Worm (Caenorhabditis elegans) whole organism, young adult: ENCODE results near the gene Y41C4A.22.
A peak's percentile ranks its signal among the peaks of the same experiment; 100 is the strongest.

Source experiments
- C06A6.2 ChIP-seq: fragments of 200-800 bp; sonication (Bioruptor generic); conservative IDR thresholded peaks from 2 replicates; pipeline ENCODE4 v1.3.6; 2022; ENCODE audit warnings: missing genetic modification characterization, missing compliant biosample characterization
- F22D6.2 ChIP-seq: sonication (generic microtip); optimal IDR thresholded peaks from 2 replicates; lab custom pipeline; 2016; ENCODE audit warnings: mild to moderate bottlenecking, missing genetic modification characterization, missing compliant biosample characterization
- F33H1.4 ChIP-seq: fragments of 200-800 bp; sonication (Bioruptor generic); IDR thresholded peaks from 2 replicates; pipeline ENCODE4 v1.3.6; 2022; ENCODE audit warnings: missing genetic modification reagents, missing genetic modification characterization, missing compliant biosample characterization
- F52B5.7 ChIP-seq: sonication (generic microtip); optimal IDR thresholded peaks from 2 replicates; lab custom pipeline; 2016; ENCODE audit warnings: mild to moderate bottlenecking, missing genetic modification characterization, missing compliant biosample characterization
- F57A8.1 ChIP-seq: fragments of 200-800 bp; sonication (Bioruptor generic); optimal IDR thresholded peaks from 2 replicates; lab custom pipeline; 2018; ENCODE audit warnings: mild to moderate bottlenecking, missing genetic modification characterization, moderate library complexity, missing compliant biosample characterization
- T07F8.4 ChIP-seq: sonication (generic microtip); optimal IDR thresholded peaks from 2 replicates; lab custom pipeline; 2016; ENCODE audit warnings: mild to moderate bottlenecking, missing genetic modification characterization, moderate library complexity, missing compliant biosample characterization
- T26A5.8 ChIP-seq: sonication (generic microtip); optimal IDR thresholded peaks from 2 replicates; lab custom pipeline; 2016; ENCODE audit warnings: missing genetic modification characterization, missing compliant biosample characterization
- Y67H2A.10 ChIP-seq: fragments of 200-800 bp; sonication (Bioruptor generic); conservative IDR thresholded peaks from 2 replicates; pipeline ENCODE4 v1.3.6; 2022; ENCODE audit warnings: missing genetic modification reagents, missing genetic modification characterization, missing compliant biosample characterization
- atf-7 ChIP-seq: sonication (generic microtip); optimal IDR thresholded peaks from 2 replicates; lab custom pipeline; 2017; ENCODE audit warnings: mild to moderate bottlenecking, missing genetic modification characterization, missing compliant biosample characterization
- attf-3 ChIP-seq: fragments of 200-800 bp; sonication (Bioruptor generic); conservative IDR thresholded peaks from 2 replicates; pipeline ENCODE4 v1.3.6; 2022; ENCODE audit warnings: missing genetic modification reagents, missing genetic modification characterization, missing compliant biosample characterization
- attf-6 ChIP-seq: fragments of 200-800 bp; sonication (Bioruptor generic); IDR thresholded peaks from 2 replicates; pipeline ENCODE4 v1.3.6; 2022; ENCODE audit warnings: missing genetic modification reagents, missing genetic modification characterization, missing compliant biosample characterization
- cebp-1 ChIP-seq, 2 experiments: fragments of 200-800 bp in 1 of 2; sonication (Bioruptor generic) in 1 of 2; sonication (generic microtip) in 1 of 2; IDR thresholded peaks in 1 of 2; optimal IDR thresholded peaks in 1 of 2; 2 replicates each; pipeline versions ENCODE4 v1.3.6 to Lab custom; 2017 to 2022; ENCODE audit warnings: missing compliant biosample characterization in 2 of 2, missing genetic modification characterization in 2 of 2, mild to moderate bottlenecking in 1 of 2, missing genetic modification reagents in 1 of 2, moderate library complexity in 1 of 2
- ceh-100 ChIP-seq: fragments of 200-800 bp; sonication (Bioruptor generic); IDR thresholded peaks from 2 replicates; pipeline ENCODE4 v1.3.6; 2022; ENCODE audit warnings: missing genetic modification reagents, missing genetic modification characterization, missing compliant biosample characterization
- ceh-40 ChIP-seq: fragments of 200-800 bp; sonication (Bioruptor generic); IDR thresholded peaks from 2 replicates; pipeline ENCODE4 v1.3.6; 2022; ENCODE audit warnings: missing genetic modification characterization, missing compliant biosample characterization
- egl-18 ChIP-seq: fragments of 200-800 bp; sonication (Bioruptor generic); IDR thresholded peaks from 2 replicates; pipeline ENCODE4 v1.3.6; 2022; ENCODE audit warnings: missing genetic modification reagents, missing genetic modification characterization, missing compliant biosample characterization
- egrh-3 ChIP-seq: fragments of 200-800 bp; sonication (Bioruptor generic); IDR thresholded peaks from 2 replicates; pipeline ENCODE4 v1.3.6; 2022; ENCODE audit warnings: missing genetic modification reagents, missing genetic modification characterization, missing compliant biosample characterization
- ets-4 ChIP-seq: fragments of 200-800 bp; sonication (Bioruptor generic); optimal IDR thresholded peaks from 2 replicates; lab custom pipeline; 2018; ENCODE audit warnings: mild to moderate bottlenecking, missing genetic modification characterization, missing compliant biosample characterization
- hlh-26 ChIP-seq: fragments of 200-800 bp; sonication (Bioruptor generic); conservative IDR thresholded peaks from 2 replicates; pipeline ENCODE4 v1.3.6; 2022; ENCODE audit warnings: missing genetic modification reagents, missing genetic modification characterization, missing compliant biosample characterization
- hmg-1.2 ChIP-seq: fragments of 200-800 bp; sonication (Bioruptor generic); IDR thresholded peaks from 2 replicates; pipeline ENCODE4 v1.3.6; 2022; ENCODE audit warnings: missing genetic modification reagents, missing genetic modification characterization, missing compliant biosample characterization
- hrde-1 ChIP-seq: sonication (generic microtip); optimal IDR thresholded peaks from 2 replicates; lab custom pipeline; 2016; ENCODE audit warnings: missing genetic modification characterization, mild to moderate bottlenecking, missing compliant biosample characterization, moderate library complexity, missing genotype, missing genetic modification reagents, borderline replicate concordance
- lag-1 ChIP-seq: fragments of 200-800 bp; sonication (Bioruptor generic); IDR thresholded peaks from 2 replicates; pipeline ENCODE4 v1.3.6; 2022; ENCODE audit warnings: missing genetic modification reagents, missing genetic modification characterization, missing compliant biosample characterization
- let-526 ChIP-seq: fragments of 200-800 bp; sonication (Bioruptor generic); IDR thresholded peaks from 2 replicates; pipeline ENCODE4 v1.3.6; 2022; ENCODE audit warnings: missing genetic modification reagents, missing genetic modification characterization, missing compliant biosample characterization
- let-607 ChIP-seq, 2 experiments: fragments of 200-800 bp in 1 of 2; sonication (Bioruptor generic) in 1 of 2; sonication (generic microtip) in 1 of 2; optimal IDR thresholded peaks; 2 replicates each; lab custom pipeline; 2016 to 2018; ENCODE audit warnings: mild to moderate bottlenecking in 2 of 2, missing compliant biosample characterization in 2 of 2, missing genetic modification characterization in 2 of 2, moderate library complexity in 2 of 2, missing genotype in 1 of 2
- lin-26 ChIP-seq: fragments of 200-800 bp; sonication (Bioruptor generic); IDR thresholded peaks from 2 replicates; pipeline ENCODE4 v1.3.6; 2022; ENCODE audit warnings: missing genetic modification reagents, missing genetic modification characterization, missing compliant biosample characterization
- lsl-1 ChIP-seq: fragments of 200-800 bp; sonication (Bioruptor generic); optimal IDR thresholded peaks from 2 replicates; lab custom pipeline; 2018; ENCODE audit warnings: mild to moderate bottlenecking, missing genetic modification characterization, moderate library complexity, missing compliant biosample characterization
- lsy-27 ChIP-seq: sonication (generic microtip); optimal IDR thresholded peaks from 2 replicates; lab custom pipeline; 2017; ENCODE audit warnings: missing genetic modification characterization, mild to moderate bottlenecking, missing compliant biosample characterization, antibody characterized with exemption, missing genotype, borderline replicate concordance; ENCODE audit not compliant: insufficient read depth
- mxl-1 ChIP-seq: sonication (generic microtip); optimal IDR thresholded peaks from 2 replicates; lab custom pipeline; 2016; ENCODE audit warnings: missing genetic modification characterization, missing compliant biosample characterization
- nfyb-1 ChIP-seq: fragments of 200-800 bp; sonication (Bioruptor generic); IDR thresholded peaks from 2 replicates; pipeline ENCODE4 v1.3.6; 2022; ENCODE audit warnings: missing genetic modification reagents, missing genetic modification characterization, missing compliant biosample characterization
- nhr-179 ChIP-seq: sonication (generic microtip); optimal IDR thresholded peaks from 2 replicates; lab custom pipeline; 2016; ENCODE audit warnings: mild to moderate bottlenecking, missing genetic modification characterization, missing compliant biosample characterization
- nhr-27 ChIP-seq: fragments of 200-800 bp; sonication (Bioruptor generic); optimal IDR thresholded peaks from 2 replicates; lab custom pipeline; 2018; ENCODE audit warnings: mild to moderate bottlenecking, missing genetic modification characterization, moderate library complexity, missing compliant biosample characterization
- nhr-80 ChIP-seq: sonication (generic microtip); optimal IDR thresholded peaks from 2 replicates; lab custom pipeline; 2016; ENCODE audit warnings: missing genetic modification characterization, missing compliant biosample characterization
- repo-1 ChIP-seq: sonication (generic microtip); optimal IDR thresholded peaks from 2 replicates; lab custom pipeline; 2017; ENCODE audit warnings: mild to moderate bottlenecking, missing genetic modification characterization, missing compliant biosample characterization
- rpc-1 ChIP-seq, 2 experiments: fragments of 150-350 bp in 1 of 2; sonication (generic microtip) in 1 of 2; optimal IDR thresholded peaks; 2 replicates each; lab custom pipeline; 2014 to 2018; ENCODE audit warnings: missing biosample characterization in 1 of 2, missing genetic modification characterization in 1 of 2, missing genetic modification reagents in 1 of 2, missing genotype in 1 of 2
- tlf-1 ChIP-seq: fragments of 200-800 bp; sonication (Bioruptor generic); optimal IDR thresholded peaks from 2 replicates; lab custom pipeline; 2018; ENCODE audit warnings: mild to moderate bottlenecking, missing genetic modification characterization, missing compliant biosample characterization
- unc-130 ChIP-seq: sonication (generic microtip); optimal IDR thresholded peaks from 2 replicates; lab custom pipeline; 2016; ENCODE audit warnings: missing genetic modification reagents, missing genetic modification characterization, missing compliant biosample characterization
- zfh-2 ChIP-seq: fragments of 200-800 bp; sonication (Bioruptor generic); conservative IDR thresholded peaks from 2 replicates; pipeline ENCODE4 v1.3.6; 2022; ENCODE audit warnings: missing genetic modification reagents, missing genetic modification characterization, missing compliant biosample characterization
- ztf-18 ChIP-seq: sonication (generic microtip); optimal IDR thresholded peaks from 2 replicates; lab custom pipeline; 2016; ENCODE audit warnings: missing genotype, mild to moderate bottlenecking, missing genetic modification characterization, missing compliant biosample characterization
- ztf-28 ChIP-seq: fragments of 200-800 bp; sonication (Bioruptor generic); IDR thresholded peaks from 2 replicates; pipeline ENCODE4 v1.3.6; 2022; ENCODE audit warnings: missing genetic modification reagents, missing genetic modification characterization, missing compliant biosample characterization
- ztf-3 ChIP-seq: fragments of 200-800 bp; sonication (Bioruptor generic); optimal IDR thresholded peaks from 2 replicates; lab custom pipeline; 2018; ENCODE audit warnings: mild to moderate bottlenecking, missing genetic modification characterization, missing compliant biosample characterization

Gene Y41C4A.22

ce11 chrIII:11694975-11695374 lies at the start of gene Y41C4A.22:
TSS of gene Y41C4A.22 (plus strand) at chrIII:11695275.
- TF ChIP-seq tlf-1 (GFP tag; lab: Kevin White, UChicago), result no peak
- no peak for TF ChIP-seq ztf-18
- TF ChIP-seq cebp-1 (GFP tag; IDR thresholded peaks at IDR 0.05; lab: Robert Waterston, UW), result no peak
- no peak for TF ChIP-seq cebp-1 (tag; optimal IDR thresholded peaks at IDR 0.05; lab: Kevin White, UChicago)
- no peak for TF ChIP-seq F22D6.2 (tag; lab: Kevin White, UChicago)
- TF ChIP-seq attf-6, result 0 out of 2 replicates have a peak, but pooled peaks have one; percentile 18
- no peak for TF ChIP-seq ets-4 (GFP tag; lab: Kevin White, UChicago)
- no peak for TF ChIP-seq T07F8.4
- TF ChIP-seq egl-18 (GFP tag; lab: Robert Waterston, UW), result no peak

- TF ChIP-seq egrh-3 (GFP tag; lab: Robert Waterston, UW) (no peak), nhr-80 (no peak), nhr-27 (tag; lab: Kevin White, UChicago) (no peak), let-607 (tag; optimal IDR thresholded peaks at IDR 0.05; lab: Kevin White, UChicago) (no peak), repo-1 (tag; lab: Kevin White, UChicago) (no peak), hmg-1.2 (GFP tag; lab: Robert Waterston, UW) (no peak), ztf-3 (GFP tag; lab: Kevin White, UChicago) (no peak), ztf-18 (no peak), atf-7 (tag; lab: Kevin White, UChicago) (no peak), hlh-26 (no peak), attf-3 (GFP tag; lab: Robert Waterston, UW) (no peak), F33H1.4 (GFP tag; lab: Robert Waterston, UW) (no peak), tlf-1 (GFP tag; lab: Kevin White, UChicago) (no peak), hrde-1 (tag; lab: Kevin White, UChicago) (no peak)
These were observed 44.9 kb upstream of the Y41C4A.22 start, which contains the start of gene faah-6 for ce11 chrIII:11650152-11650551. TSS of gene faah-6 (plus strand) at chrIII:11650452.

ce11 chrIII:11651430-11651829 lies 43.6 kb upstream of the Y41C4A.22 start:
- TF ChIP-seq Y67H2A.10 (GFP tag; lab: Robert Waterston, UW) (no peak), lin-26 (no peak), egrh-3 (GFP tag; lab: Robert Waterston, UW) (peak; percentile 42; the same call in 1 of the 2 replicates), zfh-2 (GFP tag; lab: Robert Waterston, UW) (peak; percentile 78)
- TF ChIP-seq, all 124 proteins: peak for 2

ce11 chrIII:11656389-11656788 lies 38.7 kb upstream of the Y41C4A.22 start:
- TF ChIP-seq nhr-27 (tag; lab: Kevin White, UChicago) (no peak), nfyb-1 (0 out of 2 replicates have a peak, but pooled peaks have one; percentile 48)

ce11 chrIII:11657185-11657817 lies 37.8 kb upstream of the Y41C4A.22 start, which contains the start of gene crh-1:
TSS of gene crh-1 (plus strand) at chrIII:11657767.
- TF ChIP-seq mxl-1 (tag; lab: Kevin White, UChicago), result no peak
- no peak for TF ChIP-seq let-526 (GFP tag; lab: Robert Waterston, UW)
- no peak for TF ChIP-seq lsy-27 (tag; lab: Kevin White, UChicago)
- TF ChIP-seq T26A5.8, result no peak
- TF ChIP-seq nhr-179 (tag; lab: Kevin White, UChicago), result no peak
- peak; percentile 99 for TF ChIP-seq hmg-1.2 (GFP tag; lab: Robert Waterston, UW)
- no peak for TF ChIP-seq hrde-1 (tag; lab: Kevin White, UChicago)
- TF ChIP-seq ceh-100 (GFP tag; lab: Robert Waterston, UW), result no peak
- TF ChIP-seq ztf-3 (GFP tag; lab: Kevin White, UChicago), result no peak
- no peak for TF ChIP-seq ceh-40 (GFP tag; lab: Robert Waterston, UW)
- TF ChIP-seq C06A6.2, result no peak
- no peak for TF ChIP-seq ztf-28 (GFP tag; lab: Robert Waterston, UW)
- TF ChIP-seq unc-130 (GFP tag; lab: Kevin White, UChicago), result no peak
- TF ChIP-seq lag-1, result no peak
- TF ChIP-seq F52B5.7, result no peak
- TF ChIP-seq F57A8.1 (GFP tag; lab: Kevin White, UChicago), result no peak
- no peak for TF ChIP-seq rpc-1 (optimal IDR thresholded peaks at IDR 0.05; lab: Kevin White, UChicago)
- no peak for TF ChIP-seq rpc-1 (tag; optimal IDR thresholded peaks at IDR 0.05; lab: Kevin White, UChicago)
- TF ChIP-seq lsl-1, result peak; percentile 53
